Worm (Caenorhabditis elegans) whole organism, early embryonic: Measurements from ENCODE around the gene F31B9.2.

Experiments used
- B0310.2 ChIP-seq: sonication (generic microtip); optimal IDR thresholded peaks from 2 replicates; lab custom pipeline; 2016; ENCODE audit warnings: mild to moderate bottlenecking, missing genetic modification characterization, missing compliant biosample characterization
- F13C5.2 ChIP-seq: sonication (generic microtip); optimal IDR thresholded peaks from 2 replicates; lab custom pipeline; 2017; ENCODE audit warnings: mild to moderate bottlenecking, missing genetic modification characterization, inconsistent platforms, missing compliant biosample characterization
- aly-1 ChIP-seq: sonication (generic microtip); optimal IDR thresholded peaks from 2 replicates; lab custom pipeline; 2016; ENCODE audit warnings: missing genetic modification characterization, missing compliant biosample characterization
- ama-1 ChIP-seq: fragments of 150-350 bp; optimal IDR thresholded peaks from 2 replicates; lab custom pipeline; 2014
- ceh-13 ChIP-seq: fragments of 200-800 bp; sonication (Bioruptor generic); optimal IDR thresholded peaks from 2 replicates; lab custom pipeline; 2018; ENCODE audit warnings: mild to moderate bottlenecking, missing genetic modification characterization, missing compliant biosample characterization
- ceh-36 ChIP-seq: sonication (generic microtip); optimal IDR thresholded peaks from 2 replicates; lab custom pipeline; 2016; ENCODE audit warnings: missing genetic modification characterization, inconsistent platforms, missing compliant biosample characterization
- ets-7 ChIP-seq: sonication (generic microtip); optimal IDR thresholded peaks from 2 replicates; lab custom pipeline; 2016; ENCODE audit warnings: missing genotype, missing genetic modification characterization, missing compliant biosample characterization
- flt-1 ChIP-seq: fragments of 200-800 bp; sonication (Bioruptor generic); IDR thresholded peaks from 2 replicates; pipeline ENCODE4 v1.3.6; 2022; ENCODE audit warnings: missing genetic modification characterization, missing compliant biosample characterization
- hmbx-1 ChIP-seq: sonication (generic microtip); optimal IDR thresholded peaks from 2 replicates; lab custom pipeline; 2016; ENCODE audit warnings: mild to moderate bottlenecking, missing genetic modification characterization, missing compliant biosample characterization
- hmg-4 ChIP-seq: fragments of 200-800 bp; sonication (Bioruptor generic); optimal IDR thresholded peaks from 2 replicates; lab custom pipeline; 2018; ENCODE audit warnings: mild to moderate bottlenecking, missing genetic modification characterization, missing compliant biosample characterization
- hnd-1 ChIP-seq: sonication (generic microtip); optimal IDR thresholded peaks from 2 replicates; lab custom pipeline; 2016; ENCODE audit warnings: missing genetic modification characterization, missing compliant biosample characterization
- pes-1 ChIP-seq: fragments of 200-800 bp; sonication (Bioruptor generic); IDR thresholded peaks from 2 replicates; pipeline ENCODE4 v1.3.6; 2022; ENCODE audit warnings: missing genetic modification reagents, missing genetic modification characterization, missing compliant biosample characterization
- scrt-1 ChIP-seq: fragments of 200-800 bp; sonication (Bioruptor generic); IDR thresholded peaks from 2 replicates; pipeline ENCODE4 v1.3.6; 2022; ENCODE audit warnings: missing genetic modification characterization, missing compliant biosample characterization
- sea-1 ChIP-seq: fragments of 200-800 bp; sonication (Bioruptor generic); conservative IDR thresholded peaks from 2 replicates; pipeline ENCODE4 v1.3.6; 2022; ENCODE audit warnings: missing genetic modification characterization, missing compliant biosample characterization
- tbx-11 ChIP-seq: fragments of 200-800 bp; sonication (Bioruptor generic); IDR thresholded peaks from 2 replicates; pipeline ENCODE4 v1.3.6; 2022; ENCODE audit warnings: missing genetic modification characterization, missing compliant biosample characterization
- tbx-37 ChIP-seq: fragments of 200-800 bp; sonication (Bioruptor generic); conservative IDR thresholded peaks from 2 replicates; pipeline ENCODE4 v1.3.6; 2022; ENCODE audit warnings: missing genetic modification reagents, missing genetic modification characterization, missing compliant biosample characterization
- tra-4 ChIP-seq: sonication (generic microtip); optimal IDR thresholded peaks from 2 replicates; lab custom pipeline; 2017; ENCODE audit warnings: missing genetic modification characterization, missing compliant biosample characterization

Gene F31B9.2

ce11 chrX:15901214-15901613 lies 16.0 kb upstream of the F31B9.2 start:
- TF ChIP-seq tbx-11 (no peak), hnd-1 (no peak), ceh-13 (no peak), aly-1 (tag; lab: Kevin White, UChicago) (no peak)

ce11 chrX:15902835-15903234 lies 14.3 kb upstream of the F31B9.2 start:
- no peak for TF ChIP-seq pes-1 (GFP tag; lab: Robert Waterston, UW)
- TF ChIP-seq ceh-13 = no peak
- no peak for TF ChIP-seq tbx-37 (GFP tag; lab: Robert Waterston, UW)
- no peak for TF ChIP-seq hmg-4
- no peak for TF ChIP-seq aly-1 (tag; lab: Kevin White, UChicago)
- TF ChIP-seq ets-7 = no peak

- TF ChIP-seq tbx-37 (GFP tag; lab: Robert Waterston, UW) (no peak), sea-1 (GFP tag; lab: Robert Waterston, UW) (no peak), F13C5.2 (no peak), hmg-4 (no peak), B0310.2 (tag; lab: Kevin White, UChicago) (no peak), hnd-1 (no peak), aly-1 (tag; lab: Kevin White, UChicago) (no peak), ets-7 (no peak), tbx-11 (no peak), ceh-13 (no peak), ama-1 (lab: Kevin White, UChicago) (no peak), hmbx-1 (tag; lab: Kevin White, UChicago) (no peak), pes-1 (GFP tag; lab: Robert Waterston, UW) (no peak), tra-4 (no peak), ceh-36 (no peak)
Observed at ce11 chrX:15910328-15910727, 6.8 kb upstream of the F31B9.2 start, which contains the start of gene npr-33. Gene npr-33, plus strand, starts transcription at chrX:15910628.

- TF ChIP-seq B0310.2 (tag; lab: Kevin White, UChicago) (no peak), sea-1 (GFP tag; lab: Robert Waterston, UW) (no peak), hmbx-1 (tag; lab: Kevin White, UChicago) (no peak)
Observed at ce11 chrX:15912841-15913240, 4.3 kb upstream of the F31B9.2 start.

DNA sequence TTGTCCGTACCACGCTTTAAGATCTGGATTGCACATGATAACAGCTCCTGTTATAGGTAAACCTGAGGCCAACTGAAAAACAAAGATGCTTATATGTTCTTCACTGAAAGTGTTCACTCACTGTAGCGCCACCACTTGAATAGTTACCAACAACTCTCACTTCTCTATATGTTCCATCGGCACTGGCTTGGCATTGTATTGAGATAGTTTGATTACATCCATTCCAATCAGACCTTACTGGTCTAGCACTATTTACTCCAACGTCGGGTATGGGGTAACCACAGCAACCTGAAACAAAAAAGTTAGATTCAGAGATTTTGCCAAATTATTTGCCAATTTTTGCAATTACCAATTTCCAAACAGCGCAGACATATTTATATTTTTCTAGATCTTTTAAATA lies 1.4 kb upstream of the F31B9.2 start:
- TF ChIP-seq B0310.2 (tag; lab: Kevin White, UChicago) = no peak
- TF ChIP-seq pes-1 (GFP tag; lab: Robert Waterston, UW) = no peak
- no peak for TF ChIP-seq hmg-4
- TF ChIP-seq ets-7 = no peak
- no peak for TF ChIP-seq scrt-1 (GFP tag; lab: Robert Waterston, UW)
- no peak for TF ChIP-seq F13C5.2
- no peak for TF ChIP-seq tbx-11
- TF ChIP-seq hnd-1 = no peak
- TF ChIP-seq ceh-13 = no peak
- no peak for TF ChIP-seq hmbx-1 (tag; lab: Kevin White, UChicago)
- no peak for TF ChIP-seq tra-4

ce11 chrX:15919372-15919771 lies 2.2 kb downstream of the F31B9.2 start, which contains the start of gene F31B9.7:
Gene F31B9.7, plus strand, starts transcription at chrX:15919672.
- TF ChIP-seq hmg-4 = no peak
- no peak for TF ChIP-seq sea-1 (GFP tag; lab: Robert Waterston, UW)
- no peak for TF ChIP-seq ceh-36
- no peak for TF ChIP-seq tra-4
- no peak for TF ChIP-seq flt-1 (GFP tag; lab: Robert Waterston, UW)
- no peak for TF ChIP-seq F13C5.2
- no peak for TF ChIP-seq pes-1 (GFP tag; lab: Robert Waterston, UW)
- no peak for TF ChIP-seq scrt-1 (GFP tag; lab: Robert Waterston, UW)
- no peak for TF ChIP-seq ceh-13
- no peak for TF ChIP-seq tbx-11
- TF ChIP-seq tbx-37 (GFP tag; lab: Robert Waterston, UW) = no peak
- TF ChIP-seq B0310.2 (tag; lab: Kevin White, UChicago) = no peak
- no peak for TF ChIP-seq ets-7
- no peak for TF ChIP-seq hnd-1
- TF ChIP-seq ama-1 (lab: Kevin White, UChicago) = no peak
- TF ChIP-seq hmbx-1 (tag; lab: Kevin White, UChicago) = no peak
- TF ChIP-seq aly-1 (tag; lab: Kevin White, UChicago) = no peak

DNA sequence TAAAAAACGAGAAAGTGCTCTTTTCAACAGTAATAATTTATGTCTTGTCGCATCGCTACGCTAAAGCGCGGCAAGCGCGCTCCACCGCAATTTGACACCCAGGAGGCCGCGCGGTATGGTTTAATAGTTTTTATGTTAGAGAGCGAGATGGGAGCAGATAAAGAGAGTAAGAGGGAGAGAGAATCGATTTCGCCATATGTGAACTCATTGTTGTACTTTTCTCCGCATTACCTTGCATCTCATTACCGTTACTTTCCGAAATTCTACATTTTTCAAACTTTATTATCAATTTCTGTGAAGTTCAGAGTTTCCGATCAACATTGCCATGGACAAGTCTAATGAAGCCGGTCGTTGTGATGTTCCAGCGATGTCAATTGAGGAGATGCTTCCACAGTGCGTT lies 6.3 kb downstream of the F31B9.2 start, which contains the start of gene F31B9.3:
TSS of gene F31B9.3 (plus strand) at position 301 of the 400 bp plus-strand sequence.
- no peak for TF ChIP-seq hnd-1
- no peak for TF ChIP-seq ceh-13
- TF ChIP-seq pes-1 (GFP tag; lab: Robert Waterston, UW) = no peak
- TF ChIP-seq hmg-4 = no peak
- no peak for TF ChIP-seq tra-4
- no peak for TF ChIP-seq ama-1 (lab: Kevin White, UChicago)
- no peak for TF ChIP-seq ets-7
- no peak for TF ChIP-seq hmbx-1 (tag; lab: Kevin White, UChicago)
- no peak for TF ChIP-seq B0310.2 (tag; lab: Kevin White, UChicago)
- TF ChIP-seq ceh-36 = no peak
- no peak for TF ChIP-seq flt-1 (GFP tag; lab: Robert Waterston, UW)
- TF ChIP-seq aly-1 (tag; lab: Kevin White, UChicago) = no peak
- no peak for TF ChIP-seq tbx-11
- no peak for TF ChIP-seq sea-1 (GFP tag; lab: Robert Waterston, UW)
- no peak for TF ChIP-seq tbx-37 (GFP tag; lab: Robert Waterston, UW)
- TF ChIP-seq F13C5.2 = no peak

- TF ChIP-seq tbx-11 = no peak
- TF ChIP-seq ama-1 (lab: Kevin White, UChicago) = no peak
- no peak for TF ChIP-seq B0310.2 (tag; lab: Kevin White, UChicago)
- no peak for TF ChIP-seq scrt-1 (GFP tag; lab: Robert Waterston, UW)
- no peak for TF ChIP-seq pes-1 (GFP tag; lab: Robert Waterston, UW)
- no peak for TF ChIP-seq sea-1 (GFP tag; lab: Robert Waterston, UW)
- TF ChIP-seq hmg-4 = no peak
- TF ChIP-seq aly-1 (tag; lab: Kevin White, UChicago) = no peak
- no peak for TF ChIP-seq tbx-37 (GFP tag; lab: Robert Waterston, UW)
- no peak for TF ChIP-seq ets-7
- no peak for TF ChIP-seq ceh-13
- no peak for TF ChIP-seq flt-1 (GFP tag; lab: Robert Waterston, UW)
- no peak for TF ChIP-seq hmbx-1 (tag; lab: Kevin White, UChicago)
Observed at ce11 chrX:15932859-15933258, 15.7 kb downstream of the F31B9.2 start.
